Worm (Caenorhabditis elegans): ENCODE measurements around the gene srw-11.
A peak's percentile ranks its signal among the peaks of the same experiment; 100 is the strongest.

ce11 chrV:15190903-15191302 is 49.2 kb downstream of the srw-11 start, which contains the start of gene Y75B12B.11:
- no peak for TF ChIP-seq fos-1 (tag; optimal IDR thresholded peaks at IDR 0.05)
- TF ChIP-seq tag-97 (GFP tag; IDR thresholded peaks at IDR 0.05): no peak
- TF ChIP-seq nhr-11 (tag; optimal IDR thresholded peaks at IDR 0.05): peak; percentile 55

Measured in whole organism, L4 larva.